Worm (Caenorhabditis elegans) whole organism, L1 larva: ENCODE results near the gene W10D9.3.

ENCODE experiments used
- C16A3.4 ChIP-seq: fragments of 150-350 bp; optimal IDR thresholded peaks from 2 replicates; lab custom pipeline; 2014; ENCODE audit warnings: missing biosample characterization, missing genetic modification characterization
- C34B4.2 ChIP-seq: sonication (generic microtip); optimal IDR thresholded peaks from 2 replicates; lab custom pipeline; 2017; ENCODE audit warnings: mild to moderate bottlenecking, missing genetic modification characterization, missing compliant biosample characterization
- F16B12.6 ChIP-seq: fragments of 150-350 bp; optimal IDR thresholded peaks from 2 replicates; lab custom pipeline; 2014; ENCODE audit warnings: missing biosample characterization, missing genetic modification characterization
- Y116A8C.19 ChIP-seq: sonication (generic microtip); optimal IDR thresholded peaks from 2 replicates; lab custom pipeline; 2016; ENCODE audit warnings: missing compliant biosample characterization, missing genetic modification characterization, borderline replicate concordance
- aha-1 ChIP-seq: fragments of 150-350 bp; optimal IDR thresholded peaks from 2 replicates; lab custom pipeline; 2014; ENCODE audit warnings: missing biosample characterization, missing genetic modification characterization
- alr-1 ChIP-seq: fragments of 200-800 bp; sonication (Bioruptor generic); optimal IDR thresholded peaks from 2 replicates; lab custom pipeline; 2018; ENCODE audit warnings: borderline replicate concordance, mild to moderate bottlenecking, missing genetic modification characterization, missing compliant biosample characterization
- aly-2 ChIP-seq: fragments of 150-350 bp; optimal IDR thresholded peaks from 2 replicates; lab custom pipeline; 2014; ENCODE audit warnings: missing biosample characterization, missing genetic modification characterization
- ama-1 ChIP-seq: fragments of 150-350 bp; optimal IDR thresholded peaks from 2 replicates; lab custom pipeline; 2014
- blmp-1 ChIP-seq: fragments of 150-350 bp; optimal IDR thresholded peaks from 2 replicates; lab custom pipeline; 2014; ENCODE audit warnings: missing biosample characterization, missing genetic modification characterization
- ceh-63 ChIP-seq: fragments of 200-800 bp; sonication (Bioruptor generic); optimal IDR thresholded peaks from 2 replicates; lab custom pipeline; 2018; ENCODE audit warnings: mild to moderate bottlenecking, missing genetic modification characterization, missing compliant biosample characterization
- ceh-82 ChIP-seq, 3 experiments: fragments of 150-350 bp in 1 of 3; sonication (generic microtip) in 2 of 3; optimal IDR thresholded peaks; 2 replicates each; lab custom pipeline; 2014 to 2017; ENCODE audit warnings: missing biosample characterization in 3 of 3, missing genetic modification characterization in 3 of 3
- ceh-88 ChIP-seq: fragments of 200-800 bp; sonication (Bioruptor generic); IDR thresholded peaks from 2 replicates; pipeline ENCODE4 v1.3.6; 2022; ENCODE audit warnings: missing genetic modification characterization, missing compliant biosample characterization
- ces-1 ChIP-seq: fragments of 150-350 bp; optimal IDR thresholded peaks from 2 replicates; lab custom pipeline; 2014; ENCODE audit warnings: missing biosample characterization, missing genetic modification reagents, missing genetic modification characterization
- dpl-1 ChIP-seq, 3 experiments: fragments of 150-350 bp in 2 of 3; sonication (generic microtip) in 1 of 3; optimal IDR thresholded peaks; 2 replicates each; lab custom pipeline; 2014 to 2017; ENCODE audit warnings: missing biosample characterization in 3 of 3, missing genetic modification characterization in 3 of 3, missing genetic modification reagents in 3 of 3
- dsc-1 ChIP-seq: sonication (generic microtip); optimal IDR thresholded peaks from 2 replicates; lab custom pipeline; 2016; ENCODE audit warnings: mild to moderate bottlenecking, missing genetic modification characterization, missing compliant biosample characterization
- egl-13 ChIP-seq: sonication (generic microtip); optimal IDR thresholded peaks from 2 replicates; lab custom pipeline; 2016; ENCODE audit warnings: missing genotype, missing genetic modification reagents, missing genetic modification characterization, missing compliant biosample characterization
- elt-3 ChIP-seq, 6 experiments: fragments of 150-350 bp in 1 of 6; sonication (generic microtip); optimal IDR thresholded peaks; 2 replicates each; lab custom pipeline; 2017 to 2018; ENCODE audit warnings: missing biosample characterization in 6 of 6, missing genetic modification characterization in 6 of 6, inconsistent platforms in 1 of 6
- ets-5 ChIP-seq: fragments of 200-800 bp; sonication (Bioruptor generic); IDR thresholded peaks from 2 replicates; pipeline ENCODE4 v1.3.6; 2022; ENCODE audit warnings: missing genetic modification characterization, missing compliant biosample characterization
- fkh-8 ChIP-seq: sonication (generic microtip); optimal IDR thresholded peaks from 2 replicates; lab custom pipeline; 2016; ENCODE audit warnings: mild to moderate bottlenecking, missing genetic modification characterization, missing compliant biosample characterization
- grh-1 ChIP-seq: fragments of 200-800 bp; sonication (Bioruptor generic); IDR thresholded peaks from 2 replicates; pipeline ENCODE4 v1.3.6; 2022; ENCODE audit warnings: missing genetic modification reagents, missing genetic modification characterization, missing compliant biosample characterization
- hlh-17 ChIP-seq: fragments of 200-800 bp; sonication (Bioruptor generic); optimal IDR thresholded peaks from 2 replicates; lab custom pipeline; 2018; ENCODE audit warnings: missing genetic modification characterization, mild to moderate bottlenecking, missing compliant biosample characterization, moderate library complexity, borderline replicate concordance
- hlh-4 ChIP-seq: sonication (generic microtip); optimal IDR thresholded peaks from 2 replicates; lab custom pipeline; 2016; ENCODE audit warnings: mild to moderate bottlenecking, missing genetic modification characterization, missing compliant biosample characterization
- hpl-2 ChIP-seq: fragments of 150-350 bp; optimal IDR thresholded peaks from 2 replicates; lab custom pipeline; 2014; ENCODE audit warnings: missing biosample characterization, missing genetic modification reagents, missing genetic modification characterization
- isw-1 ChIP-seq: fragments of 200-800 bp; sonication (Bioruptor generic); IDR thresholded peaks from 2 replicates; pipeline ENCODE4 v1.3.6; 2022; ENCODE audit warnings: missing genetic modification characterization, missing compliant biosample characterization
- lin-15B ChIP-seq: fragments of 150-350 bp; sonication (generic microtip); optimal IDR thresholded peaks from 3 replicates; lab custom pipeline; 2014; ENCODE audit warnings: missing biosample characterization, missing genetic modification characterization
- lin-35 ChIP-seq, 2 experiments: fragments of 150-350 bp; optimal IDR thresholded peaks; 2 replicates each; lab custom pipeline; 2014; ENCODE audit warnings: missing biosample characterization in 2 of 2, missing genetic modification characterization in 2 of 2, missing genetic modification reagents in 2 of 2
- lin-39 ChIP-seq: fragments of 150-350 bp; optimal IDR thresholded peaks from 2 replicates; lab custom pipeline; 2014; ENCODE audit warnings: missing biosample characterization, missing genetic modification reagents, missing genetic modification characterization
- lir-3 ChIP-seq: sonication (generic microtip); optimal IDR thresholded peaks from 2 replicates; lab custom pipeline; 2016; ENCODE audit warnings: mild to moderate bottlenecking, missing genetic modification characterization, moderate library complexity, missing compliant biosample characterization; ENCODE audit not compliant: poor library complexity
- lsy-2 ChIP-seq, 2 experiments: fragments of 150-350 bp; optimal IDR thresholded peaks; 2 replicates each; lab custom pipeline; 2014; ENCODE audit warnings: missing biosample characterization in 2 of 2, missing genetic modification characterization in 2 of 2
- mab-9 ChIP-seq: fragments of 200-800 bp; sonication (Bioruptor generic); IDR thresholded peaks from 2 replicates; pipeline ENCODE4 v1.3.6; 2022; ENCODE audit warnings: missing genetic modification reagents, missing genetic modification characterization, missing compliant biosample characterization
- mdl-1 ChIP-seq, 2 experiments: fragments of 150-350 bp; optimal IDR thresholded peaks; 2 replicates each; lab custom pipeline; 2014 to 2017; ENCODE audit warnings: missing biosample characterization in 2 of 2, missing genetic modification characterization in 2 of 2, inconsistent platforms in 1 of 2
- mef-2 ChIP-seq: fragments of 150-350 bp; optimal IDR thresholded peaks from 2 replicates; lab custom pipeline; 2014; ENCODE audit warnings: missing biosample characterization, missing genetic modification characterization
- nhr-11 ChIP-seq: fragments of 150-350 bp; optimal IDR thresholded peaks from 2 replicates; lab custom pipeline; 2014; ENCODE audit warnings: missing biosample characterization, missing genetic modification characterization
- nhr-19 ChIP-seq: fragments of 200-800 bp; sonication (Bioruptor generic); conservative IDR thresholded peaks from 2 replicates; pipeline ENCODE4 v1.3.6; 2022; ENCODE audit warnings: missing genetic modification characterization, missing compliant biosample characterization
- nhr-28 ChIP-seq: fragments of 150-350 bp; optimal IDR thresholded peaks from 2 replicates; lab custom pipeline; 2014; ENCODE audit warnings: missing biosample characterization, missing genetic modification characterization
- nhr-71 ChIP-seq: sonication (generic microtip); optimal IDR thresholded peaks from 2 replicates; lab custom pipeline; 2016; ENCODE audit warnings: mild to moderate bottlenecking, missing genetic modification characterization, moderate library complexity, missing compliant biosample characterization
- nhr-76 ChIP-seq: sonication (generic microtip); optimal IDR thresholded peaks from 2 replicates; lab custom pipeline; 2017; ENCODE audit warnings: missing biosample characterization, missing genetic modification characterization
- nhr-77 ChIP-seq: fragments of 150-350 bp; optimal IDR thresholded peaks from 2 replicates; lab custom pipeline; 2014; ENCODE audit warnings: missing biosample characterization, missing genetic modification characterization
- nhr-84 ChIP-seq: sonication (generic microtip); optimal IDR thresholded peaks from 2 replicates; lab custom pipeline; 2017; ENCODE audit warnings: missing biosample characterization, missing genetic modification characterization
- nhr-85 ChIP-seq: sonication (generic microtip); peaks from one replicate; lab custom pipeline; 2016; ENCODE audit warnings: missing genetic modification characterization, inconsistent platforms, missing compliant biosample characterization
- nhr-90 ChIP-seq: sonication (generic microtip); optimal IDR thresholded peaks from 2 replicates; lab custom pipeline; 2016; ENCODE audit warnings: mild to moderate bottlenecking, missing genetic modification characterization, missing compliant biosample characterization; ENCODE audit not compliant: poor library complexity
- pax-3 ChIP-seq: fragments of 200-800 bp; sonication (Bioruptor generic); optimal IDR thresholded peaks from 2 replicates; lab custom pipeline; 2018; ENCODE audit warnings: mild to moderate bottlenecking, missing genetic modification characterization, moderate library complexity, missing compliant biosample characterization
- pqm-1 ChIP-seq: sonication (generic microtip); optimal IDR thresholded peaks from 3 replicates; lab custom pipeline; 2017; ENCODE audit warnings: missing biosample characterization, missing genetic modification characterization
- rnt-1 ChIP-seq: sonication (generic microtip); optimal IDR thresholded peaks from 2 replicates; lab custom pipeline; 2016; ENCODE audit warnings: mild to moderate bottlenecking, missing genetic modification characterization, moderate library complexity, missing compliant biosample characterization
- snpc-4 ChIP-seq: fragments of 150-350 bp; optimal IDR thresholded peaks from 2 replicates; lab custom pipeline; 2014; ENCODE audit warnings: missing biosample characterization, missing genetic modification characterization
- sox-4 ChIP-seq: sonication (generic microtip); optimal IDR thresholded peaks from 2 replicates; lab custom pipeline; 2016; ENCODE audit warnings: missing genetic modification characterization, missing compliant biosample characterization
- sptf-1 ChIP-seq: fragments of 150-350 bp; optimal IDR thresholded peaks from 2 replicates; lab custom pipeline; 2014; ENCODE audit warnings: missing biosample characterization, missing genetic modification characterization
- unc-130 ChIP-seq: fragments of 150-350 bp; optimal IDR thresholded peaks from 2 replicates; lab custom pipeline; 2017; ENCODE audit warnings: missing biosample characterization, missing genetic modification characterization, inconsistent platforms
- unc-30 ChIP-seq: sonication (generic microtip); optimal IDR thresholded peaks from 2 replicates; lab custom pipeline; 2017; ENCODE audit warnings: missing biosample characterization, missing genetic modification characterization
- unc-62 ChIP-seq: fragments of 150-350 bp; optimal IDR thresholded peaks from 2 replicates; lab custom pipeline; 2014; ENCODE audit warnings: missing biosample characterization, missing genetic modification reagents, missing genetic modification characterization
- unc-98 ChIP-seq: fragments of 200-800 bp; sonication (Bioruptor generic); IDR thresholded peaks from 2 replicates; pipeline ENCODE4 v1.3.6; 2022; ENCODE audit warnings: missing genetic modification characterization, missing compliant biosample characterization
- vab-15 ChIP-seq: sonication (generic microtip); optimal IDR thresholded peaks from 2 replicates; lab custom pipeline; 2017; ENCODE audit warnings: missing genotype, mild to moderate bottlenecking, missing genetic modification characterization, missing compliant biosample characterization
- zip-4 ChIP-seq: fragments of 200-800 bp; sonication (Bioruptor generic); optimal IDR thresholded peaks from 2 replicates; lab custom pipeline; 2018; ENCODE audit warnings: mild to moderate bottlenecking, missing genetic modification characterization, moderate library complexity, missing compliant biosample characterization
- ztf-4 ChIP-seq: fragments of 150-350 bp; optimal IDR thresholded peaks from 2 replicates; lab custom pipeline; 2014; ENCODE audit warnings: missing biosample characterization, missing genetic modification characterization

The W10D9.3 gene

DNA sequence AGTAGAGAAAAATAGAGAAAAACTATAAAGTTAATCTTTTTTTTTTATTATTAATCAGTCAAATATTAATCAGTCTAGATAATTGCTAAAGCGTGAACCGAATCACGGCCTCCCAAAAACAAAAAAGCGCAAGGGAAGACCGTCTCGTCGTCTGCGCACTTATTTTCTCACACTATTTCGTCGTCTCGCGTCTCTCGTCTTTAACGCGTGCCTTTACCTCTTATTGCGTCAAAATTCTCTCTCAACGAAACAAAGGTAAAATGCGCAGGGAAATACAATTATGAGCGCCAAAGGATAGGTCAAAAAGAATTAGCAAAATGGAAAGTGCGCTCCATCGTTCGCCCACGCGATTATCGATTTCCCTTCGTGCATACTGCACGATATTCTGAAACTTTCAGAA is 45.3 kb upstream of the W10D9.3 start (continued):
- peak; percentile 18 to 68 (median 53) for TF ChIP-seq ceh-82 (tag; optimal IDR thresholded peaks at IDR 0.05; lab: Kevin White, UChicago)
- no peak for TF ChIP-seq snpc-4
- peak; percentile 55 to 72 (median 66) for TF ChIP-seq dpl-1 (GFP tag; optimal IDR thresholded peaks at IDR 0.05; lab: Kevin White, UChicago)
- peak; percentile 9 for TF ChIP-seq blmp-1 (tag; lab: Kevin White, UChicago)
- no peak for TF ChIP-seq nhr-84 (tag; lab: Kevin White, UChicago)
- no peak for TF ChIP-seq hlh-4 (tag; lab: Kevin White, UChicago)
- TF ChIP-seq fkh-8 (tag; lab: Kevin White, UChicago) = peak; percentile 47
- TF ChIP-seq ets-5 (GFP tag; lab: Robert Waterston, UW) = no peak
- peak; percentile 40 for TF ChIP-seq zip-4 (GFP tag; lab: Kevin White, UChicago)
- no peak for TF ChIP-seq ama-1 (lab: Kevin White, UChicago)
- no peak for TF ChIP-seq alr-1 (tag; lab: Kevin White, UChicago)
- no peak for TF ChIP-seq ces-1 (GFP tag; lab: Kevin White, UChicago)
- TF ChIP-seq C16A3.4 (tag; lab: Kevin White, UChicago) = no peak
- peak; percentile 19 for TF ChIP-seq ztf-4 (tag; lab: Kevin White, UChicago)
- no peak for TF ChIP-seq unc-130
- peak; percentile 44 for TF ChIP-seq nhr-11
- no peak for TF ChIP-seq hlh-17
- no peak for TF ChIP-seq vab-15 (tag; lab: Kevin White, UChicago)
- no peak for TF ChIP-seq unc-62 (GFP tag; lab: Kevin White, UChicago)
- no peak for TF ChIP-seq unc-30
- no peak for TF ChIP-seq ceh-88 (GFP tag; lab: Robert Waterston, UW)
- TF ChIP-seq C34B4.2 (tag; lab: Kevin White, UChicago) = no peak
- peak; percentile 90 for TF ChIP-seq nhr-85 (tag; lab: Kevin White, UChicago)
- peak; percentile 65 for TF ChIP-seq lir-3 (tag; lab: Kevin White, UChicago)
- peak; percentile 35 for TF ChIP-seq hpl-2 (GFP tag; lab: Kevin White, UChicago)
- no peak for TF ChIP-seq aly-2 (tag; lab: Kevin White, UChicago)
- peak; percentile 84 for TF ChIP-seq rnt-1 (tag; lab: Kevin White, UChicago)
- peak; percentile 46 for TF ChIP-seq lin-39 (tag; lab: Kevin White, UChicago)
- peak; percentile 64 to 75 for TF ChIP-seq lsy-2 (tag; optimal IDR thresholded peaks at IDR 0.05; lab: Kevin White, UChicago)
- TF ChIP-seq dsc-1 = peak; percentile 73
- no peak for TF ChIP-seq unc-98 (GFP tag; lab: Robert Waterston, UW)
- peak; percentile 73 for TF ChIP-seq grh-1
- no peak for TF ChIP-seq nhr-77
- no peak for TF ChIP-seq F16B12.6
- TF ChIP-seq sptf-1 = no peak
- no peak for TF ChIP-seq Y116A8C.19 (tag; lab: Kevin White, UChicago)
- TF ChIP-seq isw-1 (GFP tag; lab: Robert Waterston, UW) = peak; percentile 54
- no peak for TF ChIP-seq pqm-1
- peak; percentile 83 for TF ChIP-seq nhr-71 (tag; lab: Kevin White, UChicago)
- TF ChIP-seq elt-3 (tag; optimal IDR thresholded peaks at IDR 0.05; lab: Kevin White, UChicago) = no peak
- TF ChIP-seq sox-4 = peak; percentile 45
- TF ChIP-seq mef-2 (tag; lab: Kevin White, UChicago) = no peak
- TF ChIP-seq nhr-28 = no peak
- TF ChIP-seq aha-1 (tag; lab: Kevin White, UChicago) = no peak
- TF ChIP-seq lin-35 (GFP tag; optimal IDR thresholded peaks at IDR 0.05; lab: Kevin White, UChicago) = peak; percentile 64 to 84
- peak; percentile 78 for TF ChIP-seq nhr-19 (GFP tag; lab: Robert Waterston, UW)
- peak; percentile 44 for TF ChIP-seq egl-13
- peak; percentile 84 for TF ChIP-seq nhr-90 (tag; lab: Kevin White, UChicago)
- TF ChIP-seq pax-3 (tag; lab: Kevin White, UChicago) = peak; percentile 54
- TF ChIP-seq lin-15B (tag; lab: Kevin White, UChicago) = no peak
- no peak for TF ChIP-seq ceh-63 (GFP tag; lab: Kevin White, UChicago)
- TF ChIP-seq mab-9 (GFP tag; lab: Robert Waterston, UW) = peak; percentile 55; the same call in 1 of the 2 replicates
- TF ChIP-seq nhr-76 (tag; lab: Kevin White, UChicago) = no peak
- peak in 1 of 2 experiments; percentile 59 for TF ChIP-seq mdl-1 (tag; optimal IDR thresholded peaks at IDR 0.05; lab: Kevin White, UChicago)
